Worm (Caenorhabditis elegans): ENCODE data around the gene daf-15.
A peak's percentile ranks its signal among the peaks of the same experiment; 100 is the strongest.

Gene daf-15

ce11 chrIV:9442106-9442532 is 56.1 kb downstream of the daf-15 start (continued):
- TF ChIP-seq lin-35 (GFP tag; optimal IDR thresholded peaks at IDR 0.05) (no peak), dox-1 (GFP tag; IDR thresholded peaks at IDR 0.05) (peak; percentile 44; the same call in 1 of the 2 replicates), chd-7 (tag; optimal IDR thresholded peaks at IDR 0.05) (peak; percentile 46), repo-1 (tag; optimal IDR thresholded peaks at IDR 0.05) (peak; percentile 41), F52B5.7 (tag; optimal IDR thresholded peaks at IDR 0.05) (no peak), F57C9.4 (tag; optimal IDR thresholded peaks at IDR 0.05) (no peak), Y53G8AR.9 (GFP tag; conservative IDR thresholded peaks at IDR 0.05) (no peak), nhr-120 (GFP tag; IDR thresholded peaks at IDR 0.05) (no peak), hmg-20 (GFP tag; IDR thresholded peaks at IDR 0.05) (no peak), tbp1 (GFP tag; optimal IDR thresholded peaks at IDR 0.05) (peak; percentile 49), sdz-38 (tag; optimal IDR thresholded peaks at IDR 0.05) (no peak), F22D6.2 (tag; optimal IDR thresholded peaks at IDR 0.05) (peak; percentile 48), athp-1 (tag; optimal IDR thresholded peaks at IDR 0.05) (peak; percentile 30), ets-4 (GFP tag; optimal IDR thresholded peaks at IDR 0.05) (peak; percentile 36), pha-4 (tag; optimal IDR thresholded peaks at IDR 0.05) (peak; percentile 84), snpc-4 (GFP tag; optimal IDR thresholded peaks at IDR 0.05) (no peak), snpc-4 (tag; optimal IDR thresholded peaks at IDR 0.05) (peak; percentile 18 to 83 (median 55)), attf-5 (GFP tag; optimal IDR thresholded peaks at IDR 0.05) (peak; percentile 39), snpc-1.1 (tag; optimal IDR thresholded peaks at IDR 0.05; ENCODE audit: insufficient read depth) (no peak), gei-17 (GFP tag; optimal IDR thresholded peaks at IDR 0.05) (no peak), madf-3 (GFP tag; IDR thresholded peaks at IDR 0.05) (0 out of 2 replicates have a peak, but pooled peaks have one; percentile 21), ztf-22 (GFP tag; optimal IDR thresholded peaks at IDR 0.05) (peak; percentile 47)

DNA sequence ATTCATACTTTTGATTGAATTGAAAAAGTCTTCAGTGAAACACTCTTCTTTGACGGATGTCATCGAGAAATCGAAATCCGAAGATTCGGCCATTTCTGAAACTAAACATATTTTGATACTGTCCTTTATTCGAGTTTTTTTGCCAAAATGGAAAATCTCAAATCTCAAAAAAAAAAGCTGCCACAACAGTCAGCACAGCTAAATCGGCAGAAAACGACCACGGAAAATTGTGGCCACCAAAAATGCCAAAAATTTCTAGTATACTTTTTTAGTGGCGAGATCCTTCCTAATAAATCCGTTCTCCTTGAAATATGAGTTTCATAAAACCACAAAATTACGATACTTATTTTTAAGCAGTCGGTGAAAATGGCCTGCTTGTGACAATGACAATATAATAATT is 57.9 kb downstream of the daf-15 start, which contains the start of gene F38E11.9:
TSS of gene F38E11.9 (minus strand) at position 101 of the 400 bp plus-strand sequence.
- TF ChIP-seq egl-44 (GFP tag; IDR thresholded peaks at IDR 0.05): no peak
- TF ChIP-seq lag-1 (GFP tag; IDR thresholded peaks at IDR 0.05): no peak
- no peak for TF ChIP-seq hrde-1 (tag; optimal IDR thresholded peaks at IDR 0.05; ENCODE audit: borderline replicate concordance)
- no peak for TF ChIP-seq F22D6.2 (tag; optimal IDR thresholded peaks at IDR 0.05)
- TF ChIP-seq tlf-1 (GFP tag; optimal IDR thresholded peaks at IDR 0.05): no peak
- no peak for TF ChIP-seq him-1 (tag; optimal IDR thresholded peaks at IDR 0.05)
- no peak for TF ChIP-seq aptf-3 (GFP tag; IDR thresholded peaks at IDR 0.05)
- no peak for TF ChIP-seq madf-8 (GFP tag; conservative IDR thresholded peaks at IDR 0.05)
- TF ChIP-seq ztf-3 (GFP tag; optimal IDR thresholded peaks at IDR 0.05): no peak
- no peak for TF ChIP-seq hlh-26 (GFP tag; conservative IDR thresholded peaks at IDR 0.05)
